Fruit fly (Drosophila melanogaster): Measurements from ENCODE around the gene CG32453.
A peak's percentile ranks its signal among the peaks of the same experiment; 100 is the strongest.

CG32453 gene

DNA sequence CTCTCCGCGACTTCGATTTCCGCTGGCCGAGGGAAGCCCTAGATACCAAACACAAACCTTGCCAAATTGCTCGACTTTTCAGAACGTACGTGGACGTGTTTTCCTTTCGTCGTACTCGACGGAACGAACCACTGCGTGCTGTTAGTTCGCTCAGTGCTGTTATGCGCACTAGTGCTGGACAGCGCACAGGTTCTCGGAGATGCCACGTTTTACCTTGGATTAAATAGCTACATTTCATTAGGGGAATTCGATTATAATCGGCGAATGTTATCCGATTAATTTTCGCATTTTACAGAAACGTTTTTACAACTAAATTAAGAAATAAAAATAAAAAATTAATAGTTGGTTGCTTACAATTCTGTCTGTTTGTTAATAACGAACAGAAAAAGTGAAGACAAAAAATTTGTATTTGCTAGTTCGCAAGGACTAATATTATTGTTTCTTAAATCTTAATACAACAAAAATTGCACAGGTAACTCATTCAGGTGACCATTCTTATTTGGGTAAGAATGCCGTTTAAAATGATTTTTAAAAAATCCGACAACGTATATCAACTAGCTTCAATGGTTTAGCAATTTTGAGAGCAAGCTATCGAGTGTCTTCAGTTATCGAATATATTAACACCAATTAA is 20.2 kb downstream of the CG32453 start, which contains the start of the genes ArfGAP3 and CG32452 (continued):
- peak; percentile 35 for TF ChIP-seq CG6813 (GFP tag; optimal IDR thresholded peaks at IDR 0.05)
- no peak for TF ChIP-seq CG12744 (GFP tag; optimal IDR thresholded peaks at IDR 0.05)
- no peak for TF ChIP-seq ash1 (GFP tag; optimal IDR thresholded peaks at IDR 0.05)
- no peak for TF ChIP-seq CG4617 (GFP tag; optimal IDR thresholded peaks at IDR 0.05; ENCODE audit: borderline replicate concordance)
- no peak; the same call in 2 of the 3 replicates for TF ChIP-seq Mrtf (GFP tag; IDR thresholded peaks at IDR 0.05)
- TF ChIP-seq pum (GFP tag; optimal IDR thresholded peaks at IDR 0.05) = peak; percentile 70
- peak; percentile 39 for TF ChIP-seq jumu (GFP tag; optimal IDR thresholded peaks at IDR 0.05)
- TF ChIP-seq CG10321 (GFP tag; IDR thresholded peaks at IDR 0.05) = no peak
- TF ChIP-seq sens (GFP tag) = peak; percentile 93
- peak; percentile 67 for TF ChIP-seq Atf6 (GFP tag; IDR thresholded peaks at IDR 0.05)
- peak; percentile 74 for TF ChIP-seq CG10147 (GFP tag; optimal IDR thresholded peaks at IDR 0.05)
- TF ChIP-seq vfl (GFP tag; optimal IDR thresholded peaks at IDR 0.05) = peak; percentile 37
- TF ChIP-seq CG2120 (GFP tag; optimal IDR thresholded peaks at IDR 0.05) = peak; percentile 82
- peak; percentile 21 for TF ChIP-seq CG15011 (GFP tag; optimal IDR thresholded peaks at IDR 0.05)
- TF ChIP-seq amos (GFP tag; IDR thresholded peaks at IDR 0.05; ENCODE audit: partially characterized antibody) = peak; percentile 72
- peak; percentile 74 for TF ChIP-seq CG1602 (GFP tag; optimal IDR thresholded peaks at IDR 0.05)
- peak; percentile 65 for TF ChIP-seq CG10654 (GFP tag; optimal IDR thresholded peaks at IDR 0.05)
- 0 out of 2 replicates have a peak, but pooled peaks have one; percentile 28 for TF ChIP-seq CG1024 (GFP tag; IDR thresholded peaks at IDR 0.05)
- TF ChIP-seq Doc3 (GFP tag; IDR thresholded peaks at IDR 0.05; ENCODE audit: partially characterized antibody) = peak; percentile 70; the same call in 2 of the 3 replicates
- TF ChIP-seq row (GFP tag; IDR thresholded peaks at IDR 0.05) = peak; percentile 91
- peak; percentile 68 for TF ChIP-seq Aef1 (GFP tag; IDR thresholded peaks at IDR 0.05)
- peak; percentile 40 for TF ChIP-seq CG3065 (GFP tag; optimal IDR thresholded peaks at IDR 0.05)
- TF ChIP-seq CG15601 (tag; optimal IDR thresholded peaks at IDR 0.05) = peak; percentile 77
- peak; percentile 34 for TF ChIP-seq ERR (GFP tag; optimal IDR thresholded peaks at IDR 0.05)
- no peak for TF ChIP-seq tio (GFP tag; optimal IDR thresholded peaks at IDR 0.05)
- peak; percentile 48 for TF ChIP-seq Dad (GFP tag; optimal IDR thresholded peaks at IDR 0.05)
- peak; percentile 95 for TF ChIP-seq CG18011 (GFP tag; optimal IDR thresholded peaks at IDR 0.05)
- TF ChIP-seq bcd (GFP tag; optimal IDR thresholded peaks at IDR 0.05) = peak; percentile 67
- TF ChIP-seq CG17612 (GFP tag; IDR thresholded peaks at IDR 0.05) = 0 out of 2 replicates have a peak, but pooled peaks have one; percentile 22
- no peak for TF ChIP-seq Taf1 (GFP tag; IDR thresholded peaks at IDR 0.05)
- peak; percentile 74 for TF ChIP-seq CG18619 (GFP tag; optimal IDR thresholded peaks at IDR 0.05)
- no peak for TF ChIP-seq jing (GFP tag; optimal IDR thresholded peaks at IDR 0.05)
- TF ChIP-seq HLH4C (GFP tag; IDR thresholded peaks at IDR 0.05; ENCODE audit: partially characterized antibody) = peak; percentile 51
- no peak for TF ChIP-seq org-1 (GFP tag; optimal IDR thresholded peaks at IDR 0.05)
- TF ChIP-seq CG9727 (GFP tag; optimal IDR thresholded peaks at IDR 0.05) = peak; percentile 78
- no peak for TF ChIP-seq Hmx (GFP tag; optimal IDR thresholded peaks at IDR 0.05)
- no peak for TF ChIP-seq Kr (GFP tag; optimal IDR thresholded peaks at IDR 0.05)
- TF ChIP-seq HmgZ (tag; optimal IDR thresholded peaks at IDR 0.05) = peak; percentile 58
- TF ChIP-seq CG3995 (GFP tag; optimal IDR thresholded peaks at IDR 0.05) = peak; percentile 39
- TF ChIP-seq CG3838 (GFP tag; optimal IDR thresholded peaks at IDR 0.05) = peak; percentile 54
- peak; percentile 38 for TF ChIP-seq CG8281 (tag; optimal IDR thresholded peaks at IDR 0.05)
- no peak for TF ChIP-seq tll (GFP tag; optimal IDR thresholded peaks at IDR 0.05)
- no peak for TF ChIP-seq CG2199 (GFP tag; IDR thresholded peaks at IDR 0.05)
- peak; percentile 47 for TF ChIP-seq CG33213 (GFP tag; optimal IDR thresholded peaks at IDR 0.05)
- TF ChIP-seq B-H1 (GFP tag; IDR thresholded peaks at IDR 0.05) = 0 out of 3 replicates have a peak, but pooled peaks have one; percentile 40
- TF ChIP-seq nom (GFP tag; optimal IDR thresholded peaks at IDR 0.05) = no peak
- peak; percentile 73 for TF ChIP-seq sob (GFP tag; IDR thresholded peaks at IDR 0.05)
- TF ChIP-seq Jarid2 (GFP tag; optimal IDR thresholded peaks at IDR 0.05) = peak; percentile 30
- peak; percentile 76 for TF ChIP-seq trem (tag; optimal IDR thresholded peaks at IDR 0.05)
